Fruit fly (Drosophila melanogaster): ENCODE measurements around the gene Ibf1.

DNA sequence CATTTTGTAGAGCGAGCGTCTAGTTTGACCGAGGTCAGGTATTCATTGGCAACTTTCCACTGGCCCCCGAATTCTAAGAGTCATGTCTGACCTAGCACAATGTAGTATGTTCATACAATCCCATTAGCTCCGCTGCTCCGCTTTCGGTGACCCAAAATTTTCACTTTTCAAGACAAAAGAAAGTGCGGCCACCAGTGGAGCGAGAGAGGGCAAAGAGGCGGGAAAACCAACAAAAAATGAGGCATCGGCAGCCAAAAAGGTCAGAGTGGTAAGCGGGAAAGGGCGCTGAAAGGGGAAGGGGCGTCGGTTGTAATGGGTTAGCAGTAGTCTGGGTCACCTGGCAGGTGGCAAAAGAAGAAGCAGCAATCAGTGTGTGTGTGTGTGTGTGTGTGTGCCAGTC, 43.2 kb upstream of the Ibf1 start:
- TF ChIP-seq Doc2 (GFP tag; IDR thresholded peaks at IDR 0.05) (no peak), CG9727 (GFP tag; optimal IDR thresholded peaks at IDR 0.05) (no peak), CG2120 (GFP tag; optimal IDR thresholded peaks at IDR 0.05) (no peak)
